Worm (Caenorhabditis elegans) whole organism, L4/young adult: ENCODE data around the gene cyp-33C1.
"Not testable (repeated sequence)": the region's sequence is repeated elsewhere in the genome, so short reads cannot be mapped to it uniquely, and the experiment has no call there.

Source experiments
- W03F9.2 ChIP-seq: fragments of 150-350 bp; optimal IDR thresholded peaks from 2 replicates; lab custom pipeline; 2014; ENCODE audit warnings: missing biosample characterization, missing genetic modification characterization
- dao-5 ChIP-seq: sonication (generic microtip); optimal IDR thresholded peaks from 2 replicates; lab custom pipeline; 2016; ENCODE audit warnings: missing genotype, missing genetic modification characterization, moderate library complexity, missing compliant biosample characterization
- him-1 ChIP-seq: sonication (generic microtip); optimal IDR thresholded peaks from 2 replicates; lab custom pipeline; 2016; ENCODE audit warnings: missing genotype, missing genetic modification reagents, missing genetic modification characterization, missing compliant biosample characterization

The cyp-33C1 gene

DNA sequence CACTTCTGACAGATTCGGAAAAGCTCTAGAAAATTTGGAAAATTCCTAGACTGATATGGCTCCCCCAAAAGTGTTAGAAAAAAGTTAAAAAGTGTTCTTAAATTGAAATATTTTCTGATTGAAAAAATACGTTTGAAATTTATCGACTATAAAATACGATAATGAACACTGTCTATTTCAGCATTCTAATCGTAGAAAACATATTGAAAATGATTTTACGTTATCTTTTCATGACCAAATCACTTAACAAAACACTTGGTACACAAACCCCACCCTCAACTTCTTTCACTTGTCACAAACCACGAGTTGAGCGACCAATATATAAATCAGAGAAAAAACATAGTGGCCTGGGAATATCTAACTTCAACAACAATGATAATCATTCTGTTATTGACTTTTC is at the start of gene cyp-33C1:
TSS of gene cyp-33C1 (plus strand) at position 301 of the 400 bp plus-strand sequence.
- no peak for TF ChIP-seq W03F9.2
- TF ChIP-seq dao-5 (tag; lab: Kevin White, UChicago) = no peak
- no peak for TF ChIP-seq him-1 (tag; lab: Kevin White, UChicago)

DNA sequence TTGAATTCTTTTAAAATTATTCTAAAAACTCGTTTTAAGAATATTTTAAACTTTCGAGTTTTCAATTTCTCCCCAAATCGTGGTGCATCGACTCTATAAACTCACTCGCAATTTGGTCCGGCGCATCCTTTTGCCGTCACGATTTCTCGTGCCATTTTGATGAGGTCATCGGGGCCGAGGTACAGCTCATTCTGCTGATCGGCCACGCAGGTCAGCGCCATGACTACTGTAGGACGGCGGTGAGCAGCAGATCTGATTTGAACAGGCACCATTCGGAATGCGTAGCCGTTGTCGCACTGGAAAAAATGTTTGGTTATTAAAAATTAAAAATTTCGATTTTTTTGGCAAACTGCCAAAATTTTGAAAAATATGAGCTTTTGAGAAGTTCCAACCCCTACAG is 46.6 kb upstream of the cyp-33C1 start:
- TF ChIP-seq dao-5 (tag; lab: Kevin White, UChicago) = no peak
- TF ChIP-seq W03F9.2 = no peak
- no peak for TF ChIP-seq him-1 (tag; lab: Kevin White, UChicago)

DNA sequence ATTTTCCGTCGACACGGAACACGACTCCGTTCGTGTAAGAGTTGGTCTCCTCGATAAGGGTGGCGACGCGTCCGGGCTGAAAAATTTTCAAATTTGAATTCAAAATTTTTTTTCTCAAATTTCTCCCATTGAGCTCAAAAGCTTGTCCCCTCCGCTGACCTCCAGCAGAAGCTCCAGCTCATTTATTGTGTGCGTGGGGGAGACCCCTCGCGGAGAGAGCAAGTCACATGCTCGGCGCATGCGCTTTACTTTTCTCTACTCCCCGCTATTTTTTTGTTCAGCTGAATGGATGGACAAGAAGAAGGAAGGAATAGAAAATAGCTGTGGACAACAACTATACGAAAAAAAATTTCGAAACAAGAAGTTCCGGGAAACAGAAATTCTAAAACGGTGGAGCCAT is 45.8 kb upstream of the cyp-33C1 start:
- no peak for TF ChIP-seq W03F9.2
- TF ChIP-seq him-1 (tag; lab: Kevin White, UChicago) = peak; percentile 86

DNA sequence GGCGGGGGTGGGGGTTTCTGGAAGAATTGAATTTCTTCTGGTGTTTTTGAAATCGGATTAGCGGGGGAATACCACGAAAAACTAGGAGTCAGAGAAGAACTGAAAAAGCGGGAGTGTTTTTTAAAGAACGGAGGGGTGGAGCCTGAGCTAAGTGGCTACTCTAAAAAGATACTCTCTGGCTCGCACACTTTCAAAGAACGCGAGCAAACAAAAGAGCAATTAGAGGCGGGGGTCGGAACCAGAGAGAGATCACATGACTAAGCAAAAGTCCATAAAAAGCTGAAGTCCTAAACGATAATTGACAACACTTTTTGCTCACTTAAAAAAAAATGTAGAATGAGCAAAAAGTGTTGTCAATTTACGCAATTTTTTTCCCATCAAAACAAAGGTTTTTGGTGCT is 45.0 kb upstream of the cyp-33C1 start:
- TF ChIP-seq him-1 (tag; lab: Kevin White, UChicago) (no peak), dao-5 (tag; lab: Kevin White, UChicago) (no peak), W03F9.2 (no peak)

DNA sequence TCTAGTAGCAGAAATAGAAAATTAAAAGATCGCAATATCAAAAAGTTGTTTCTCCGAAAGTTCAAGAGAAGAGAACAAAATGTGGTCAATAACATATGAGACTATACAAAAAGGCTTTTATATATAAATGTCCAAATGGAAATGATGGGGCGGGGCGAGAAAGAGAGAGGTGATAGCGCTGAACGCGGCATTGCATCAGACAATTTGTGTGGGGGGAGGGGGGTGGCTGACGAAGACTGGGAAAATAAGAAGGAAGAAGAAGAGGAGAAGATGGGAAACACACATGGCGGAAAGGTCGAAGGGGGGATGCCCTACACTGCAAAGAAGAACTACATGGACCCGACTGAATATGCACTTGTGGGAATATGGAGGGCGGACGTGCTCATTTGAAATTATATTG is 44.0 kb upstream of the cyp-33C1 start:
- no peak for TF ChIP-seq W03F9.2
- peak; percentile 42 for TF ChIP-seq him-1 (tag; lab: Kevin White, UChicago)

DNA sequence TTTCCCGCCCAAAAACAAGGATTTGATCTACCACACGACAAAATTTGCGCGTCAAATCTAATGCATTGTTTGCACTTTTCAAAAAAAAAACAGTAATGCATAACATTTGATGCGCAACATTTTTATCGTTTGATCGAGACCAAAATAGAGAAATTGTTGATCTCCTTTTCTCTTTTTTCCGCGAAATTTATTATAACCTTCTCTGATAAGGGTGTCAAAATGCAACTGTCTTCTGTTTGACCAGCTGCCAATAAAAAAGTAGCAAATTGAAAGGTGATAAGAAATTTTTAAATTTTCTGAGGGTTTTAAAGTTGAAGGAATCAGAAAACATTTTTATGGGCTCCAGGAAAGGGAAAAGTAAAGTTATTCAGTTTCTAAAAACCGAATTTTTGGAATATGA is 42.3 kb upstream of the cyp-33C1 start:
- TF ChIP-seq him-1 (tag; lab: Kevin White, UChicago) (no peak), W03F9.2 (no peak), dao-5 (tag; lab: Kevin White, UChicago) (no peak)

DNA sequence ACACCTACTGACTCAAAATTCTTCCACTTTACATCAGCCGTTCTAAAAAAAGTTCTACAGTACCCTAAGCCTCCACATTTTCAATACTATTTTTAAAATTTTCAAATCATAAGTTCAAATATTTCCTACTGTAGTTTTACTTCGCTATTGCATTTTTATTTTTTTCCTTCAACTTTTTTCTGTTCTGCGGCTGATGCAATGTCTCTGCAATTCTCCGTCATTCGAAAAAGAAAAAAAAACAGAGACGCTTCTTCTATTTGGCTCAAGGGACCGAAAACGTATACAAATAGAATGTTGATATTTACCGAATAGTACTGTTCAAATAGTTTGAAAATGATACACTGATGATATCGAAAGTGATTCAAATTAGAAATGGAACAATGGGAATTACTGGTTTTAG is 41.0 kb upstream of the cyp-33C1 start:
- TF ChIP-seq him-1 (tag; lab: Kevin White, UChicago) (peak; percentile 23), dao-5 (tag; lab: Kevin White, UChicago) (no peak)

DNA sequence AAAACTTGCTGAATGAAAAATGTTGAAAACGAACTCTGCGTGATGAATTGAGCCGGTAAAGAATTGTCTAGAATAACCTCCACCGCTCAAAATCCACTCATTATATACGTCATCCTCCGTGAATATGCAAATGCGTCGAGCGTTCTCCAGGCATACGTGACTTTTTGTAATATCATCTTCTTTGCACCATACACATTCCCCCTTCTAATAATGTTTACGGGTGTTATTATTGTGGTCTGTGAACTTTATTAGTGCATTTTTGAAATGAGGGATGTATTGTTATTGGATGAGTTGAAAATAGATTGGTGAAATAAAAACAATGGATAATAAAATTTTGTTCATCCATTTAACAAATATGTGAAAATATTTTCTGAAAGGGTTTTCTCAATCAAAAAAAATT is 39.4 kb upstream of the cyp-33C1 start, which contains the start of gene F22F7.7:
TSS of gene F22F7.7 (minus strand) at position 125 of the 400 bp plus-strand sequence.
- no peak for TF ChIP-seq him-1 (tag; lab: Kevin White, UChicago)
- TF ChIP-seq dao-5 (tag; lab: Kevin White, UChicago) = no peak
- no peak for TF ChIP-seq W03F9.2

DNA sequence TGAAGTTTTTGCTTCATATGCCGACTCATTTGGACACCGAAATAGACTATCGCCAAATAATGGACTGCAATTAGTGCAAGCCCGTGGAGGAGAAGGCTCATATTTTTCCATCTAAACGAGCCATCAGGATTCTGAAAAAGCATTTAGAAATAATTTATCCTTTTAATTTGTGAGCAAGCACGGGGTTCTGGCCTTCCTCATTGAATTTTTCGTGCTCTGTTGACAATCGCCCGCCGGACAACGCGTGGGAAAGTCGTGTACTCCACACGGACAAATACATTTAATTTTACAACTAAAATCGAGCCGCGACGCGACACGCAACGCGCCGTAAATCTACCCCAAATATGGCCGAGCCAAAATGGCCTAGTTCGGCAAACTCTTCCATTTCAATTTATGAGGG is 34.9 kb upstream of the cyp-33C1 start, which contains the start of gene F22F7.12:
TSS of gene F22F7.12 (minus strand) at position 101 of the 400 bp plus-strand sequence.
- not testable (repeated sequence) for TF ChIP-seq him-1 (tag; lab: Kevin White, UChicago); W03F9.2; dao-5 (tag; lab: Kevin White, UChicago)

DNA sequence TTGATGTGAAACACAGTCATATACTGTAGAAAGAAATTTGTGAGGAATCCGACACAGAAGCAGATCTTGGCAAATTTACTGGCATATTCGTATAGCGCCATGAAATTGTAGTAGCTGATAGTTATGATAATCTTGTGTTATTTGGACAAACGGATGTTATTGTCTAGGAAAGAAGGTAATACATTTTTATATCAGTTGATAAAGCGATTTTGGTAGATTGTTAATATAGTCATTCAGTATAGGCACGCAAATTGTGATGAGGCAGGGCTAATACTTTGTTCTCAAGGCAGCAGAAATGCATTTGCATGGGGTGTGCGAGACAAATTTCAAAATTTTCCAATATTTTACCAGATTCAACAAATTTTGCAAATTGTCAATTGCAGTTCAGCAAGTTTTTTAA is 33.3 kb upstream of the cyp-33C1 start, which contains the start of gene str-52:
TSS of gene str-52 (minus strand) at position 101 of the 400 bp plus-strand sequence.
- TF ChIP-seq dao-5 (tag; lab: Kevin White, UChicago) (no peak), him-1 (tag; lab: Kevin White, UChicago) (no peak), W03F9.2 (no peak)

DNA sequence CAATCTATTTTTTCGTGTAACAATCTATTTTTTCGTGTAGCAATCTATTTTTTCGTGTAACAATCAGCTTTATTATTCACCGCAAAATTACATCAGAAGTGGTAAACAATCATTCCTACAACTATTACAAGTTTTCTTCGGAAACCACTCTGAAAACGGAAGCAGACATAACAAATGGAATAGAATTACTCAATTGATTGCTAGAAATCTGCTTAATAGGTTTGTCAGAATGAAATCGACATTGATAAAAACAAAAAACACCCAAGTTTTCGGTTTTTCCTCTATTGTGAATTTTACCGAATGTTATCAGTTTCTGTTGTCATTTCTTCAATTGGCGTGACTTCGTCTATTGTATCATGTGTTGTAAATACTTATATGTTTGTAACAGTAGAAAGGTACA is 32.5 kb upstream of the cyp-33C1 start, which contains the start of gene srbc-20:
TSS of gene srbc-20 (plus strand) at position 301 of the 400 bp plus-strand sequence.
- no peak for TF ChIP-seq dao-5 (tag; lab: Kevin White, UChicago)
- no peak for TF ChIP-seq W03F9.2
- TF ChIP-seq him-1 (tag; lab: Kevin White, UChicago) = no peak

DNA sequence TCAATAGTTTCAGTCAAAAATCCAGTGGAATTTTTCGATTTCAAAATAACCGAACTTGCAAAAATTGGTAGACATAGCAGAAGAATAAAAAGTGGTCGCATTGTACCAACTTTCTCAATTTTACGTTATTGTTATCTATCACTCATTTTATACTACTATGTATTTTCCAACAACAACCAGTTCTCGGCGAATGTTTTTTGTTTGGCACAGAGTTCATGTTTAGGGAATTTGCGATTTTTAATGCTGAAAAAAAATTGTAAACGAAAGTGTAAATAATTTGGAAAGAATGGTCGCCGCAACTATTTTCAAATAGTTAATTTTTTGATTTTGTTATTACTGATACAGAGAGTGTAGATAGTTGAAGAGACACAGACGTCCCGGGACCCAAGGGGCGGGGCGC is 29.9 kb upstream of the cyp-33C1 start, which contains the start of gene C45H4.21:
TSS of gene C45H4.21 (minus strand) at position 101 of the 400 bp plus-strand sequence.
- TF ChIP-seq him-1 (tag; lab: Kevin White, UChicago) = no peak
- TF ChIP-seq dao-5 (tag; lab: Kevin White, UChicago) = no peak
- no peak for TF ChIP-seq W03F9.2

DNA sequence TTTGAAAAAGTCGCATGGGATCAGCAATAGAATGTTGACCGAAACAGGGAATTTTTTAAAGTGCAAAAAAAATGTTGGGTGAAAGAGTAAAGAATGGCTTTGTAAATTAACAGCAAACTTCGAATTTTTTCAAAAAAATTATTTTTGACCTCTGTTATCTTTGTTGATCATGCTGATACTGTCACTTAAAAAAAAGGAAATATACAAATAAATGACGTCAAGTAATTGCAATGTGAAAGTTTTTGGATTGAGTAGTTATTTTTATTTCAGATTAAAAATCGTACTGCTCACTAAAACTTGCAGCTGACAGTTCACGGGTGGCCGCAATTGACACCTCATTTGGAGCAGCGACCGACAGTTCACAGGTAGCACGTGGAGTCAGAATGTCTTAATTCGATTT is 28.4 kb upstream of the cyp-33C1 start, which contains the start of gene C45H4.13:
TSS of gene C45H4.13 (minus strand) at position 101 of the 400 bp plus-strand sequence.
- TF ChIP-seq dao-5 (tag; lab: Kevin White, UChicago) (no peak), him-1 (tag; lab: Kevin White, UChicago) (no peak), W03F9.2 (no peak)

DNA sequence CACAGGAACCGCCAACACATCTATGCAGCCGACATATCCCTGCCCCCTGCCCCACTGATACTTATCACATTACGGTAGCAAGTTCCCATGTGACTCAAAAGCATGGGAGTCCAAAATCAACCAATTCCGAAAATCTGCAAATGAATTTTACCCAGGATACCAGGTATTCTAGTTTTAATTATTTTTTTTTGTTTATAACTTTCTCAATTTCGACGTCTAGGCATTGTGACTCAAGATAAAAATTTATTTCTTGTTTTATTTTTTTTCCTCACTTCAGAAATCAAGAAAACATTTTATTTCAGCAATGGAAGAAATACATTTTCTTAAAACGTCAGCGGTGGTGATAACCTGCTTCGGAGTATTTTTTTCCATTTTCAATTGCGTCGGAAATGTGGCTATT is 27.9 kb upstream of the cyp-33C1 start, which contains the start of gene srbc-24:
TSS of gene srbc-24 (plus strand) at position 301 of the 400 bp plus-strand sequence.
- TF ChIP-seq W03F9.2 (no peak), dao-5 (tag; lab: Kevin White, UChicago) (no peak), him-1 (tag; lab: Kevin White, UChicago) (no peak)

DNA sequence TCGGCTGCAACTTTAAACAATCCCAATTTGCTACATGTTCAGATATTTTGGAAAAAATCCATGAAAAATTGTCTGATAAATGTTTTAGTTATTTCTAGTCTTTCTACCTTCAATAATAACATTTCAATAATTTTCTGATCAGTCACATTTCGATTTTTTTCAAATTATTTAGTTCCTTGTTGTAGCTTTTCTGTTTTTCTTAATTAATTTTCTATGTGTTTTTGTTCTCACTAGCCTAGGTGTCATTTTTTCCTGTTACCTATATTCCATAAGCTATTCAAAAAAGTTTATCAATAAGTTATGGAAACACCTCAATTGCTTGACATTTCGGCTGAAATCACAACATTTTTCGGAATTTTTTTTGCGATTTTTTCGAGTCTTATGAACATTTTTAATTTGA is 26.0 kb upstream of the cyp-33C1 start, which contains the start of gene srbc-23:
TSS of gene srbc-23 (plus strand) at position 301 of the 400 bp plus-strand sequence.
- TF ChIP-seq him-1 (tag; lab: Kevin White, UChicago) = no peak
- no peak for TF ChIP-seq W03F9.2
- TF ChIP-seq dao-5 (tag; lab: Kevin White, UChicago) = no peak
